Fruit fly (Drosophila melanogaster) whole organism, wandering third instar larva: ENCODE measurements around the gene CG8369.

Experiments used
- Abd-B ChIP-seq: fragments of >200 bp; optimal IDR thresholded peaks from 2 replicates; lab custom pipeline; 2017; ENCODE audit warnings: missing biosample characterization, missing genetic modification characterization
- CG32264 ChIP-seq: fragments of 200-800 bp; sonication (Bioruptor generic); optimal IDR thresholded peaks from 2 replicates; lab custom pipeline; 2016; ENCODE audit warnings: missing biosample characterization, missing genetic modification characterization
- CrebA ChIP-seq: fragments of 200-800 bp; sonication (Bioruptor generic); optimal IDR thresholded peaks from 2 replicates; lab custom pipeline; 2016; ENCODE audit warnings: missing biosample characterization, mild to moderate bottlenecking, missing genetic modification characterization, borderline replicate concordance
- Dfd ChIP-seq: fragments of >200 bp; optimal IDR thresholded peaks from 2 replicates; lab custom pipeline; 2017; ENCODE audit warnings: missing biosample characterization, missing genetic modification characterization
- Dif ChIP-seq: fragments of 200-275, 200-300 bp; sonication (Bioruptor generic); optimal IDR thresholded peaks from 2 replicates; lab custom pipeline; 2018; ENCODE audit warnings: missing biosample characterization, missing genetic modification characterization; ENCODE audit not compliant: partially characterized antibody
- HLH106 ChIP-seq: fragments of 200-800 bp; optimal IDR thresholded peaks from 3 replicates; lab custom pipeline; 2019; ENCODE audit warnings: missing biosample characterization, mild to moderate bottlenecking, missing genetic modification characterization, moderate library complexity
- Hr83 ChIP-seq: fragments of 200-300 bp; sonication (Bioruptor generic); optimal IDR thresholded peaks from 2 replicates; lab custom pipeline; 2016; ENCODE audit warnings: missing biosample characterization, mild to moderate bottlenecking, missing genetic modification characterization, moderate library complexity; ENCODE audit not compliant: poor library complexity, severe bottlenecking
- OdsH ChIP-seq: fragments of 200-800 bp; sonication (Bioruptor generic); optimal IDR thresholded peaks from 2 replicates; lab custom pipeline; 2016; ENCODE audit warnings: missing biosample characterization, mild to moderate bottlenecking, missing genetic modification characterization
- Sp1 ChIP-seq: fragments of 200-800 bp; sonication (Bioruptor generic); optimal IDR thresholded peaks from 3 replicates; lab custom pipeline; 2019; ENCODE audit warnings: missing biosample characterization, mild to moderate bottlenecking, missing genetic modification characterization, moderate library complexity
- brk ChIP-seq: fragments of 200-800 bp; sonication (Bioruptor generic); optimal IDR thresholded peaks from 2 replicates; lab custom pipeline; 2016; ENCODE audit warnings: missing biosample characterization, mild to moderate bottlenecking, missing genetic modification characterization
- dl ChIP-seq, 2 experiments: fragments of 175-275, 200-275 bp in 1 of 2; fragments of 200-275 bp in 1 of 2; sonication (Bioruptor generic); optimal IDR thresholded peaks; lab custom pipeline; 2018; ENCODE audit warnings: mild to moderate bottlenecking in 2 of 2, missing biosample characterization in 2 of 2, missing genetic modification characterization in 2 of 2, moderate library complexity in 2 of 2; ENCODE audit not compliant: partially characterized antibody in 2 of 2, insufficient read depth in 1 of 2
- dmrt93B ChIP-seq: fragments of 200-800 bp; sonication (Bioruptor generic); optimal IDR thresholded peaks from 2 replicates; lab custom pipeline; 2018; ENCODE audit warnings: missing biosample characterization, mild to moderate bottlenecking, missing genetic modification characterization
- dsf ChIP-seq: sonication (Bioruptor generic); optimal IDR thresholded peaks from 2 replicates; lab custom pipeline; 2016; ENCODE audit warnings: missing biosample characterization, missing genetic modification characterization, borderline replicate concordance
- foxo ChIP-seq, 2 experiments: fragments of 200-800 bp; sonication (Bioruptor generic); optimal IDR thresholded peaks; 2 replicates in 1 of 2; 3 replicates in 1 of 2; lab custom pipeline; 2016 to 2017; ENCODE audit warnings: missing biosample characterization in 2 of 2, missing genetic modification characterization in 2 of 2
- lola ChIP-seq: fragments of >200 bp; optimal IDR thresholded peaks from 2 replicates; lab custom pipeline; 2017; ENCODE audit warnings: missing biosample characterization, missing genetic modification characterization
- pan ChIP-seq: fragments of >200 bp; optimal IDR thresholded peaks from 2 replicates; lab custom pipeline; 2017
- psq ChIP-seq: fragments of 200-800 bp; sonication (Bioruptor generic); optimal IDR thresholded peaks from 3 replicates; lab custom pipeline; 2017; ENCODE audit warnings: missing biosample characterization, mild to moderate bottlenecking, missing genetic modification characterization, moderate library complexity
- rgr ChIP-seq: fragments of 200-800 bp; sonication (Bioruptor generic); optimal IDR thresholded peaks from 3 replicates; lab custom pipeline; 2016; ENCODE audit warnings: missing biosample characterization, mild to moderate bottlenecking, missing genetic modification characterization

The CG8369 gene

DNA sequence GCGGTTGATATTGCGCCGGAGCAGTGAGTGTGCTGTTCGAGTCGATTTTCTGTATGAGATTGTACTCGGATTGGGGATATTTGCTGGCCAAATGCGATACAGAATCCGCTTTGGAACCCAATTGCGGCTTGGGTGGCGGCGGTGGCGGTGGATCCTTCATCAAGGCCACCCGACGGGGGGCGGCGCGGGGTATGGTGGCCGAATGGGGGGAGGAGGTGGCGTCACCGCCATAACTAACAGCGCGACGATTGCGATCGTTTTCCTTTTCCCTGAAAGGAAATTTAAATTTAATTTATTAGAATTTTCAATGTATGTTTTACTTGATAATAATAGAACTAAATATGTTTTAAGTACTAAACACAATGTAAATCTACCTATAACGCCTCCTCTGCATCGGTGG, 43.2 kb downstream of the CG8369 start:
- TF ChIP-seq Dfd: peak; percentile 96
- no peak for TF ChIP-seq Abd-B (GFP tag; lab: Kevin White, UChicago)
- no peak for TF ChIP-seq brk
- no peak for TF ChIP-seq lola (GFP tag; lab: Kevin White, UChicago)
- no peak for TF ChIP-seq dl (GFP tag; optimal IDR thresholded peaks at IDR 0.05; lab: Kevin White, UChicago; ENCODE audit: insufficient read depth in 1 of 2, partially characterized antibody in 2 of 2)
- no peak for TF ChIP-seq Hr83 (GFP tag; lab: Kevin White, UChicago)
- TF ChIP-seq Dif (GFP tag; lab: Kevin White, UChicago): no peak

DNA sequence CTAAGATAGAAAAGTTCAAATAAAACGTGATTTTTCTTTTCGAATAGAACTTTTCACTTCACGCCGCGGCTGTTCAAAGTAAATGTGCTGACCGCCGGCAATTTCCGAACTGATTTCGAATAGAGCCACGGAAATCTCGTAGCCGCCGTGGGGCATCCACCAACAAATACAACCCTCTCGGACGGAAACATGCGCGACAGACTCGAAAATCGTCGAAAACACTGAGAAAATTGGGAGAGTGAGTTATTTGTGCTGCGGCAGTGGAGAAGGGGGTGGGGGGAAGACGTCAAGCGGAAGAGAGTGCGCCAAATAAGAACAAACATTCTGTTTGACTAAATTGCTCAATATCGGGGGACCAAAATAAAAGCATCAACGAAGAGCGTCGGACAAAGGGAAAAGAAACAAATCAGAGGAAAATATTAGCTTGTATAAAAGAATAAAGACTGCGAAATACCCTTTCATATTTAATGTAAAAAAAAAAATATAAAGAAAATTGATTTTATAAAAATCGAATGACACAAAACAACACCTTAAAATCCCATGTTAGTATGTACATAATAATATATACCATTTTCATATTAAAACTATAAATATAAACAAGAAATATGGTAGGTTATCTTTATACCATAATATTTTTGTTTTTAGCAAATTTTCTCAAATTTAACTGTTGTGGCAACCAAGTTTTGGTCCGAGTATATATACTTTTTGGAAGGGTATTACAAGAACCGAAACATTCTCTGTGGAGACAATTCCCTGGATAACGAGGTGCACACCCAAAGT, 45.7 kb downstream of the CG8369 start:
- TF ChIP-seq Sp1 (peak; percentile 59), CG32264 (GFP tag; lab: Kevin White, UChicago) (no peak), OdsH (GFP tag; lab: Kevin White, UChicago) (peak; percentile 11), HLH106 (tag; lab: Kevin White, UChicago) (peak; percentile 24), dsf (GFP tag; lab: Kevin White, UChicago) (no peak), Dif (GFP tag; lab: Kevin White, UChicago) (no peak), psq (GFP tag; lab: Kevin White, UChicago) (peak; percentile 31), pan (no peak), foxo (GFP tag; optimal IDR thresholded peaks at IDR 0.05; lab: Kevin White, UChicago) (peak in 1 of 2 experiments; percentile 18), dmrt93B (GFP tag; lab: Kevin White, UChicago) (no peak), CrebA (GFP tag; lab: Kevin White, UChicago) (no peak), rgr (GFP tag; lab: Kevin White, UChicago) (no peak)
